Fruit fly (Drosophila melanogaster) whole organism, prepupa: ENCODE measurements around the gene CG6276.

Experiments
- Blimp-1 ChIP-seq: fragments of 200-800 bp; sonication (Bioruptor generic); optimal IDR thresholded peaks from 3 replicates; lab custom pipeline; 2017; ENCODE audit warnings: missing biosample characterization, missing genetic modification characterization, mild to moderate bottlenecking, moderate library complexity, missing genetic modification reagents
- CG10631 ChIP-seq: fragments of 200-800 bp; sonication (Bioruptor generic); optimal IDR thresholded peaks from 2 replicates; lab custom pipeline; 2016; ENCODE audit warnings: missing biosample characterization, missing genetic modification characterization
- CG10669 ChIP-seq: fragments of 200-800 bp; sonication (Bioruptor generic); optimal IDR thresholded peaks from 3 replicates; lab custom pipeline; 2018; ENCODE audit warnings: missing biosample characterization, mild to moderate bottlenecking, missing genetic modification characterization, moderate library complexity
- CG15336 ChIP-seq: fragments of 200-800 bp; sonication (Bioruptor generic); IDR thresholded peaks from 2 replicates; pipeline ENCODE4 v1.3.6; 2022; ENCODE audit warnings: missing biosample characterization, missing genetic modification characterization
- CG1621 ChIP-seq: fragments of 200-800 bp; sonication (Bioruptor generic); optimal IDR thresholded peaks from 3 replicates; lab custom pipeline; 2018; ENCODE audit warnings: missing biosample characterization, mild to moderate bottlenecking, missing genetic modification characterization
- CG3032 ChIP-seq: fragments of 200-800 bp; optimal IDR thresholded peaks from 2 replicates; lab custom pipeline; 2019; ENCODE audit warnings: missing biosample characterization, mild to moderate bottlenecking, missing genetic modification characterization, moderate library complexity
- CG31627 ChIP-seq: fragments of 200-800 bp; sonication (Bioruptor generic); optimal IDR thresholded peaks from 3 replicates; lab custom pipeline; 2016; ENCODE audit warnings: missing biosample characterization, missing genetic modification characterization
- CG34406 ChIP-seq: fragments of 200-800 bp; sonication (Bioruptor generic); optimal IDR thresholded peaks from 3 replicates; lab custom pipeline; 2016; ENCODE audit warnings: missing biosample characterization, missing genetic modification characterization
- CG3919 ChIP-seq: fragments of 200-800 bp; sonication (Bioruptor generic); optimal IDR thresholded peaks from 3 replicates; lab custom pipeline; 2016; ENCODE audit warnings: missing biosample characterization, missing genetic modification characterization
- CG4318 ChIP-seq: fragments of 200-800 bp; sonication (Bioruptor generic); optimal IDR thresholded peaks from 3 replicates; lab custom pipeline; 2017; ENCODE audit warnings: missing biosample characterization, mild to moderate bottlenecking, missing genetic modification characterization
- CG6163 ChIP-seq: fragments of 200-800 bp; sonication (Bioruptor generic); IDR thresholded peaks from 3 replicates; pipeline ENCODE4 v1.3.6; 2022; ENCODE audit warnings: missing biosample characterization, missing genetic modification characterization
- CG6792 ChIP-seq: fragments of 200-800 bp; sonication (Bioruptor generic); optimal IDR thresholded peaks from 3 replicates; lab custom pipeline; 2016; ENCODE audit warnings: missing biosample characterization, missing genetic modification characterization
- CG6808 ChIP-seq: fragments of 200-800 bp; sonication (Bioruptor generic); optimal IDR thresholded peaks from 3 replicates; lab custom pipeline; 2017; ENCODE audit warnings: missing biosample characterization, missing genetic modification characterization, mild to moderate bottlenecking, moderate library complexity, missing genetic modification reagents
- CG8119 ChIP-seq: fragments of 200-800 bp; sonication (Bioruptor generic); IDR thresholded peaks from 3 replicates; pipeline ENCODE4 v1.3.6; 2022; ENCODE audit warnings: missing biosample characterization, missing genetic modification characterization
- CG8319 ChIP-seq: fragments of 200-800 bp; sonication (Bioruptor generic); optimal IDR thresholded peaks from 3 replicates; lab custom pipeline; 2016; ENCODE audit warnings: missing biosample characterization, missing genetic modification characterization
- CG8632 ChIP-seq: fragments of 200-800 bp; sonication (Bioruptor generic); optimal IDR thresholded peaks from 3 replicates; lab custom pipeline; 2016; ENCODE audit warnings: missing biosample characterization, missing genetic modification characterization
- CG9139 ChIP-seq: fragments of 200-800 bp; sonication (Bioruptor generic); optimal IDR thresholded peaks from 3 replicates; lab custom pipeline; 2017; ENCODE audit warnings: missing biosample characterization, mild to moderate bottlenecking, missing genetic modification characterization
- Eip75B ChIP-seq: fragments of 200-800 bp; sonication (Bioruptor generic); optimal IDR thresholded peaks from 3 replicates; lab custom pipeline; 2016; ENCODE audit warnings: missing biosample characterization, missing genetic modification characterization
- Eip78C ChIP-seq: fragments of 200-800 bp; sonication (Bioruptor generic); peaks from one replicate; lab custom pipeline; 2016; ENCODE audit warnings: missing biosample characterization, missing genetic modification characterization
- Eip93F ChIP-seq: fragments of 200-800 bp; sonication (Bioruptor generic); optimal IDR thresholded peaks from 2 replicates; lab custom pipeline; 2016; ENCODE audit warnings: missing biosample characterization, mild to moderate bottlenecking, missing genetic modification characterization
- Ets21C ChIP-seq: fragments of 200-800 bp; sonication (Bioruptor generic); optimal IDR thresholded peaks from 3 replicates; lab custom pipeline; 2016; ENCODE audit warnings: missing biosample characterization, missing genetic modification characterization
- Ets96B ChIP-seq: fragments of 200-800 bp; optimal IDR thresholded peaks from 2 replicates; lab custom pipeline; 2019; ENCODE audit warnings: missing biosample characterization, mild to moderate bottlenecking, missing genetic modification characterization, moderate library complexity
- Gug ChIP-seq: fragments of 200-800 bp; sonication (Bioruptor generic); IDR thresholded peaks from 2 replicates; pipeline ENCODE4 v1.3.6; 2022; ENCODE audit warnings: missing biosample characterization, missing genetic modification characterization
- Hr39 ChIP-seq: fragments of 200-800 bp; sonication (Bioruptor generic); optimal IDR thresholded peaks from 2 replicates; lab custom pipeline; 2016; ENCODE audit warnings: missing biosample characterization, missing genetic modification characterization
- Hr4 ChIP-seq: fragments of 200-800 bp; sonication (Bioruptor generic); optimal IDR thresholded peaks from 3 replicates; lab custom pipeline; 2016; ENCODE audit warnings: missing biosample characterization, missing genetic modification characterization
- Lpt ChIP-seq: fragments of 200-800 bp; sonication (Bioruptor generic); optimal IDR thresholded peaks from 3 replicates; lab custom pipeline; 2016; ENCODE audit warnings: missing biosample characterization, missing genetic modification characterization
- OdsH ChIP-seq: fragments of 200-800 bp; sonication (Bioruptor generic); optimal IDR thresholded peaks from 3 replicates; lab custom pipeline; 2016; ENCODE audit warnings: missing biosample characterization, missing genetic modification characterization
- Sox102F ChIP-seq: fragments of 200-800 bp; sonication (Bioruptor generic); optimal IDR thresholded peaks from 2 replicates; lab custom pipeline; 2016; ENCODE audit warnings: missing biosample characterization, mild to moderate bottlenecking, missing genetic modification characterization
- Sox14 ChIP-seq: fragments of 200-800 bp; sonication (Bioruptor generic); optimal IDR thresholded peaks from 3 replicates; lab custom pipeline; 2016; ENCODE audit warnings: missing biosample characterization, missing genetic modification characterization
- Sox15 ChIP-seq: fragments of 200-800 bp; sonication (Bioruptor generic); optimal IDR thresholded peaks from 3 replicates; lab custom pipeline; 2016; ENCODE audit warnings: missing biosample characterization, missing genetic modification characterization
- achi ChIP-seq: fragments of 200-800 bp; sonication (Bioruptor generic); optimal IDR thresholded peaks from 3 replicates; lab custom pipeline; 2016; ENCODE audit warnings: missing biosample characterization, missing genetic modification characterization
- cyc ChIP-seq: fragments of 200-800 bp; sonication (Bioruptor generic); optimal IDR thresholded peaks from 3 replicates; lab custom pipeline; 2016; ENCODE audit warnings: missing biosample characterization, missing genetic modification characterization
- dac ChIP-seq: fragments of 200-800 bp; sonication (Bioruptor generic); optimal IDR thresholded peaks from 2 replicates; lab custom pipeline; 2017; ENCODE audit warnings: missing biosample characterization, mild to moderate bottlenecking, missing genetic modification characterization
- dsx ChIP-seq: fragments of 200-800 bp; optimal IDR thresholded peaks from 3 replicates; lab custom pipeline; 2019; ENCODE audit warnings: missing biosample characterization, mild to moderate bottlenecking, missing genetic modification characterization, moderate library complexity; ENCODE audit not compliant: poor library complexity, severe bottlenecking
- eg ChIP-seq: fragments of 200-800 bp; sonication (Bioruptor generic); IDR thresholded peaks from 3 replicates; pipeline ENCODE4 v1.3.6; 2022; ENCODE audit warnings: missing biosample characterization, missing genetic modification characterization
- esn ChIP-seq: fragments of 200-800 bp; sonication (Bioruptor generic); optimal IDR thresholded peaks from 2 replicates; lab custom pipeline; 2016; ENCODE audit warnings: missing biosample characterization, mild to moderate bottlenecking, missing genetic modification characterization, moderate library complexity
- fd59A ChIP-seq: fragments of 200-800 bp; sonication (Bioruptor generic); optimal IDR thresholded peaks from 2 replicates; lab custom pipeline; 2017; ENCODE audit warnings: missing biosample characterization, mild to moderate bottlenecking, missing genetic modification characterization, missing genetic modification reagents
- fd85E ChIP-seq: fragments of 200-800 bp; sonication (Bioruptor generic); optimal IDR thresholded peaks from 3 replicates; lab custom pipeline; 2016; ENCODE audit warnings: missing biosample characterization, missing genetic modification characterization
- fkh ChIP-seq: fragments of 200-800 bp; sonication (Bioruptor generic); optimal IDR thresholded peaks from 3 replicates; lab custom pipeline; 2017; ENCODE audit warnings: missing biosample characterization, mild to moderate bottlenecking, missing genetic modification characterization, moderate library complexity
- lz ChIP-seq: fragments of 200-800 bp; sonication (Bioruptor generic); optimal IDR thresholded peaks from 3 replicates; lab custom pipeline; 2016; ENCODE audit warnings: missing biosample characterization, missing genetic modification characterization
- pdm3 ChIP-seq: fragments of 200-800 bp; sonication (Bioruptor generic); optimal IDR thresholded peaks from 3 replicates; lab custom pipeline; 2016; ENCODE audit warnings: missing biosample characterization, missing genetic modification characterization
- salr ChIP-seq, 2 experiments: fragments of 200-800 bp; sonication (Bioruptor generic); optimal IDR thresholded peaks; 3 replicates each; lab custom pipeline; 2016 to 2018; ENCODE audit warnings: missing biosample characterization in 2 of 2, missing genetic modification characterization in 2 of 2, mild to moderate bottlenecking in 1 of 2
- ss ChIP-seq, 2 experiments: fragments of 200-800 bp; sonication (Bioruptor generic); optimal IDR thresholded peaks; 2 replicates in 1 of 2; 3 replicates in 1 of 2; lab custom pipeline; 2017 to 2018; ENCODE audit warnings: mild to moderate bottlenecking in 2 of 2, missing biosample characterization in 2 of 2, missing genetic modification characterization in 2 of 2, moderate library complexity in 1 of 2
- vri ChIP-seq: fragments of 200-800 bp; sonication (Bioruptor generic); optimal IDR thresholded peaks from 3 replicates; lab custom pipeline; 2016; ENCODE audit warnings: missing biosample characterization, mild to moderate bottlenecking, missing genetic modification characterization

The CG6276 gene

DNA sequence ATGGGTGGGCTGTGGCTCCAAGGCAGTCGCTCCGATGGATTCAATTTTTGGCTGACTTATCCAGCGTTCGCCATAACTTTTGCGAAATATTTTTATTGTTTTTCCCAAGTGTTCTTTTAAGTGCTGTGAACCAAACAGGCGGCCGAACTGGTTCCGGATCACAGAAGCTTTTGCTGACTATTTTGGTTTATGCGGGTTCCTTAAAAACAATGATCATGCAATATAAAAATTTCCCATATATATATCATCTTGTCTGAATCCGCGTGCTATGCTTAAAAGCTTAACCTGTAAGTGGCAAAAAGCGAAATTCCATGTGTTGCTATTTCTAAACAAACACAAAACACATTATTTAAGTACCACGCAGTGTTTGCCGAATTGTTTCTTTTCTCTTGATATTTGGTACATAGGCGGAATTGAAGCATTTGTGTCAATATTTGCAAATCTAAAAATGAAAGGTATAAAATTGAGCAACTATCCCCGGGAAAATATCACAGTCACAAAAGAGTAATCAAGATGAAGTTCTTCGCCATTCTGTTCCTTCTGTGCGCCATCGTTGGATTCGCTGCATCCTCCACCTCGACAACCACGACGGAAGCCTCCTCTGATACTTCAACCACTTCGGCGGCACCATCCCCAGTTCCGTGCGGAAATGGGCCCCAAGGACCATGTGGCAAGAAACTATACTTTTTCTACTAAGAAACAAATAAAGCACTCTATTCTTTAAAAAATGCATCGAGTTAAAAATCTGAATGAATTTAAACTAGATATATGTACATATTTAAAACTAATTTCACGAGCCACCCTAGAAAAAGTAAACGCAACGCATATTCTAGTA is at the start of gene CG6276, which contains the start of gene CG44040 (continued):
- TF ChIP-seq salr (GFP tag; optimal IDR thresholded peaks at IDR 0.05; lab: Kevin White, UChicago), result peak; percentile 40 to 64
- peak; percentile 20 for TF ChIP-seq Sox15 (GFP tag; lab: Kevin White, UChicago)
- TF ChIP-seq CG4318 (GFP tag; lab: Kevin White, UChicago), result no peak
- TF ChIP-seq CG8632 (GFP tag; lab: Kevin White, UChicago), result peak; percentile 40
- TF ChIP-seq Sox14 (GFP tag; lab: Kevin White, UChicago), result peak; percentile 61
- no peak for TF ChIP-seq fd85E
- peak; percentile 61 for TF ChIP-seq Eip75B
- peak; percentile 19 for TF ChIP-seq CG34406 (GFP tag; lab: Kevin White, UChicago)
- TF ChIP-seq CG6808, result peak; percentile 50
- no peak for TF ChIP-seq Sox102F (GFP tag; lab: Kevin White, UChicago)

DNA sequence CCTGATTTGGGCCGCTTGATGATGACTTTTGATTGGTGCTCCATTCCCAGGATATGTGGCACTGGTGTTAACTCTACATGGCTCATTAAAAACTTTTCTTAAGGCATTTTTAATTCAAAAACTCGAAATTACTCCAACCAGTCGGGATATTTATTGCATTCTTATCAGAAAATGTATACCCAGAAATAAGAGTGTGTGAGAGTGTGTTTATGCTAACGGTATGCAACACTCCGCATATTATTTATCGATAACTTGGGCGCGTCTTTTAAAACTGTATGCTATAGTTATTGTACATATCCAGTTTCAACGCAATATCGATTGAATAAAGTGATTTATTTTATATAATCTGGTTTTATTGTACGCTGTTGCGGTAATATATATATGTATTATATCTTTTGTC is 47.6 kb upstream of the CG6276 start, which contains the start of gene CG34404:
Gene CG34404, minus strand, starts transcription at position 189 of the 400 bp plus-strand sequence.
- no peak for TF ChIP-seq dac (GFP tag; lab: Kevin White, UChicago)
- TF ChIP-seq Eip78C (GFP tag; lab: Kevin White, UChicago), result peak; percentile 40
- TF ChIP-seq achi (GFP tag; lab: Kevin White, UChicago), result no peak
- no peak for TF ChIP-seq CG9139 (GFP tag; lab: Kevin White, UChicago)
- TF ChIP-seq esn (GFP tag; lab: Kevin White, UChicago), result peak; percentile 22
- no peak for TF ChIP-seq CG6163 (GFP tag; lab: Robert Waterston, UW)
- TF ChIP-seq Hr4 (GFP tag; lab: Kevin White, UChicago), result no peak

DNA sequence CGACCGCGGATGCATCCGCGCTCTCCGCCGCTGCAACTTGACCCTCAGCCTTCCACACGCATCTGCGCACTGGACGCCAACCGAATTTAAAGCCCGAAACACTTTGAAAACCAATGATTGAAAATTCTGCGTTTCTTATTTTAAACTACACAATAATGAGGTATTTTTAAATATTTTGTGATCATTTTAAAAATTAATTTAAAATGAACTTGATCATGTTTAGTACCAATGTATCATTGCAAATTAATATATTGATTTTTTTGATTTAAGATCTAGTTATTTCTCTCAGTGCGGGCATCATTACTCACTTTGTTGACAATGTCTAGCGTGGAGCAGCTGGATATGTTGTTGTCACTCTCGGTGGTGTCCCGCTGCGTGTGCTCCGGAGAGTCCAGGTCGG is 47.0 kb upstream of the CG6276 start:
- no peak for TF ChIP-seq achi (GFP tag; lab: Kevin White, UChicago)
- TF ChIP-seq CG1621 (tag; lab: Kevin White, UChicago), result no peak
- TF ChIP-seq fkh (GFP tag; lab: Kevin White, UChicago), result no peak
- no peak for TF ChIP-seq Eip93F
- TF ChIP-seq CG8632 (GFP tag; lab: Kevin White, UChicago), result no peak
- TF ChIP-seq CG6163 (GFP tag; lab: Robert Waterston, UW), result peak; percentile 60; the same call in 2 of the 3 replicates
- TF ChIP-seq Blimp-1 (GFP tag; lab: Kevin White, UChicago), result no peak
- TF ChIP-seq pdm3, result no peak
- no peak for TF ChIP-seq Lpt (GFP tag; lab: Kevin White, UChicago)
- peak; percentile 21 for TF ChIP-seq cyc
- peak; percentile 68 for TF ChIP-seq esn (GFP tag; lab: Kevin White, UChicago)
- TF ChIP-seq Eip75B, result no peak
- TF ChIP-seq eg, result peak; percentile 76
- no peak for TF ChIP-seq Sox102F (GFP tag; lab: Kevin White, UChicago)
- TF ChIP-seq CG31627 (GFP tag; lab: Kevin White, UChicago), result peak; percentile 18
- TF ChIP-seq OdsH, result no peak
- no peak for TF ChIP-seq fd59A (GFP tag; lab: Kevin White, UChicago)
- TF ChIP-seq CG3919 (GFP tag; lab: Kevin White, UChicago), result no peak
- no peak for TF ChIP-seq CG8319
- TF ChIP-seq fd85E, result no peak
- TF ChIP-seq lz, result peak; percentile 43
- TF ChIP-seq CG15336 (GFP tag; lab: Robert Waterston, UW), result peak; percentile 81
- no peak for TF ChIP-seq ss (GFP tag; optimal IDR thresholded peaks at IDR 0.05; lab: Kevin White, UChicago)
- TF ChIP-seq CG8119, result peak; percentile 74; the same call in 2 of the 3 replicates
- peak; percentile 50 for TF ChIP-seq CG6792
- TF ChIP-seq dac (GFP tag; lab: Kevin White, UChicago), result no peak
- TF ChIP-seq CG6808, result no peak
- no peak for TF ChIP-seq CG10669
- TF ChIP-seq CG3032 (tag; lab: Kevin White, UChicago), result peak; percentile 35
- TF ChIP-seq Ets21C (GFP tag; lab: Kevin White, UChicago), result no peak
- no peak for TF ChIP-seq Hr39
- peak; percentile 57 for TF ChIP-seq Ets96B
- TF ChIP-seq salr (GFP tag; optimal IDR thresholded peaks at IDR 0.05; lab: Kevin White, UChicago), result no peak
- no peak for TF ChIP-seq Gug
- no peak for TF ChIP-seq vri (GFP tag; lab: Kevin White, UChicago)
- peak; percentile 58 for TF ChIP-seq dsx (GFP tag; lab: Kevin White, UChicago)
- TF ChIP-seq Sox14 (GFP tag; lab: Kevin White, UChicago), result no peak
- TF ChIP-seq CG10631 (GFP tag; lab: Kevin White, UChicago), result no peak
